Fruit fly (Drosophila melanogaster): ENCODE results near the gene CASK.

DNA sequence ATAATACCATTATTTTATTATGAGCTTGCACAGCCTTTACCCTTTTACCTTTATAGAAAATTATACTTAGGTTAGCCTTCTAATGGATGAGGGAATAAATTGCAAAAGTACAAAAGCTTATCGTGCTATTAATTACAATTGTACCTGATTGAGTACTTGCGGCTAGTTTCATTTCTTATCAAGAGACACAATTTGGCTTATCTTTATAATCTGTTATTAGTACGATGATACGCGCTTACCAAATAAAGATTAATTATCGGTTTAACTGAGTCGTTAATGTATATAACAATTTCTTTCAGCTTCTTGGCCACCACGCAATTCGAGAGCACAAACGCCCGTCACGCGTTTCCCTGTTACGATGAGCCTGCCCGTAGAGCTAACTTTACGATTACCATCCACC lies 76.6 kb downstream of the CASK start:
- TF ChIP-seq CG6175 (GFP tag; IDR thresholded peaks at IDR 0.05) (no peak), lbe (GFP tag; optimal IDR thresholded peaks at IDR 0.05) (no peak), CG3065 (GFP tag; optimal IDR thresholded peaks at IDR 0.05) (no peak), pb (GFP tag; optimal IDR thresholded peaks at IDR 0.05) (no peak), CTCF (GFP tag; optimal IDR thresholded peaks at IDR 0.05) (no peak), CG17361 (GFP tag; IDR thresholded peaks at IDR 0.05) (no peak)
